Worm (Caenorhabditis elegans): ENCODE measurements around the gene K07E8.7.
A peak's percentile ranks its signal among the peaks of the same experiment; 100 is the strongest.

The K07E8.7 gene

ce11 chrII:633984-634383 is 16.2 kb downstream of the K07E8.7 start, which contains the start of gene T04B8.1:
T04B8.1 (plus strand) TSS chrII:634284.
- no peak for TF ChIP-seq elt-2 (tag; optimal IDR thresholded peaks at IDR 0.05)
- no peak for TF ChIP-seq pqm-1 (tag; optimal IDR thresholded peaks at IDR 0.05)
- no peak for TF ChIP-seq mml-1 (tag; optimal IDR thresholded peaks at IDR 0.05)
- TF ChIP-seq lin-15B (tag; optimal IDR thresholded peaks at IDR 0.05): no peak
- TF ChIP-seq mdl-1 (tag; optimal IDR thresholded peaks at IDR 0.05): no peak
- no peak for TF ChIP-seq nhr-25 (tag; optimal IDR thresholded peaks at IDR 0.05)
- TF ChIP-seq lin-39 (tag; optimal IDR thresholded peaks at IDR 0.05): no peak
- no peak for TF ChIP-seq aly-2 (tag; optimal IDR thresholded peaks at IDR 0.05)
- TF ChIP-seq ceh-28 (tag; optimal IDR thresholded peaks at IDR 0.05): no peak
- no peak for TF ChIP-seq daf-12 (tag; optimal IDR thresholded peaks at IDR 0.05)
- no peak for TF ChIP-seq egl-27 (tag; optimal IDR thresholded peaks at IDR 0.05)
- no peak for TF ChIP-seq zag-1 (tag; optimal IDR thresholded peaks at IDR 0.05)
- TF ChIP-seq skn-1 (tag; optimal IDR thresholded peaks at IDR 0.05): no peak

ce11 chrII:627913-628312 is 22.3 kb downstream of the K07E8.7 start:
- no peak for TF ChIP-seq ceh-82 (tag; optimal IDR thresholded peaks at IDR 0.05)
- TF ChIP-seq elt-1 (tag; optimal IDR thresholded peaks at IDR 0.05): no peak
- no peak for TF ChIP-seq egl-5 (tag; optimal IDR thresholded peaks at IDR 0.05)
- TF ChIP-seq hmg-11 (tag; optimal IDR thresholded peaks at IDR 0.05): no peak
- no peak for TF ChIP-seq elt-2 (tag; optimal IDR thresholded peaks at IDR 0.05)

ce11 chrII:627205-627604 is 23.0 kb downstream of the K07E8.7 start, which contains the start of gene arrd-1:
arrd-1 (plus strand) TSS chrII:627505.
- TF ChIP-seq ceh-82 (tag; optimal IDR thresholded peaks at IDR 0.05) (no peak), mdl-1 (tag; optimal IDR thresholded peaks at IDR 0.05) (no peak), unc-62 (GFP tag; optimal IDR thresholded peaks at IDR 0.05) (no peak), zag-1 (tag; optimal IDR thresholded peaks at IDR 0.05) (no peak), egl-5 (tag; optimal IDR thresholded peaks at IDR 0.05) (no peak), nhr-76 (tag; optimal IDR thresholded peaks at IDR 0.05) (no peak), daf-12 (tag; optimal IDR thresholded peaks at IDR 0.05) (no peak), elt-3 (tag; optimal IDR thresholded peaks at IDR 0.05) (no peak), jun-1 (tag; optimal IDR thresholded peaks at IDR 0.05) (no peak), elt-2 (tag; optimal IDR thresholded peaks at IDR 0.05) (no peak)

- TF ChIP-seq lsy-12 (tag; optimal IDR thresholded peaks at IDR 0.05) (no peak), elt-1 (tag; optimal IDR thresholded peaks at IDR 0.05) (no peak), nhr-67 (tag; optimal IDR thresholded peaks at IDR 0.05) (no peak), nhr-25 (tag; optimal IDR thresholded peaks at IDR 0.05) (peak; percentile 48), unc-62 (GFP tag; optimal IDR thresholded peaks at IDR 0.05) (no peak), ztf-11 (tag; optimal IDR thresholded peaks at IDR 0.05) (no peak), nhr-11 (tag; optimal IDR thresholded peaks at IDR 0.05) (no peak), jun-1 (tag; optimal IDR thresholded peaks at IDR 0.05) (peak; percentile 8), zag-1 (tag; optimal IDR thresholded peaks at IDR 0.05) (no peak), egl-5 (tag; optimal IDR thresholded peaks at IDR 0.05) (no peak), mdl-1 (tag; optimal IDR thresholded peaks at IDR 0.05) (no peak), nhr-43 (tag; optimal IDR thresholded peaks at IDR 0.05; ENCODE audit: poor library complexity, severe bottlenecking) (no peak), fkh-2 (tag; optimal IDR thresholded peaks at IDR 0.05) (no peak), ceh-28 (tag; optimal IDR thresholded peaks at IDR 0.05) (no peak), elt-3 (tag; optimal IDR thresholded peaks at IDR 0.05) (no peak), nhr-12 (tag; optimal IDR thresholded peaks at IDR 0.05) (no peak), nhr-28 (tag; optimal IDR thresholded peaks at IDR 0.05) (no peak), nhr-76 (tag; optimal IDR thresholded peaks at IDR 0.05) (no peak), lin-15B (tag; optimal IDR thresholded peaks at IDR 0.05) (no peak), ztf-4 (tag; optimal IDR thresholded peaks at IDR 0.05) (no peak), nhr-237 (tag; optimal IDR thresholded peaks at IDR 0.05) (no peak), unc-39 (tag; optimal IDR thresholded peaks at IDR 0.05) (no peak), mml-1 (tag; optimal IDR thresholded peaks at IDR 0.05) (no peak), lin-39 (tag; optimal IDR thresholded peaks at IDR 0.05) (peak; percentile 41), ZK546.5 (tag; optimal IDR thresholded peaks at IDR 0.05) (no peak), nhr-77 (tag; optimal IDR thresholded peaks at IDR 0.05) (no peak), tbx-2 (tag; optimal IDR thresholded peaks at IDR 0.05) (no peak), ceh-82 (tag; optimal IDR thresholded peaks at IDR 0.05) (no peak), fos-1 (tag; optimal IDR thresholded peaks at IDR 0.05) (no peak), ceh-9 (tag; optimal IDR thresholded peaks at IDR 0.05) (no peak), R02D3.7 (tag; optimal IDR thresholded peaks at IDR 0.05) (no peak), eor-1 (tag; optimal IDR thresholded peaks at IDR 0.05) (no peak), nfya-1 (tag; optimal IDR thresholded peaks at IDR 0.05; ENCODE audit: insufficient read depth) (peak; percentile 33), ama-1 (optimal IDR thresholded peaks at IDR 0.05) (no peak), pha-4 (tag; optimal IDR thresholded peaks at IDR 0.05) (peak; percentile 65), ceh-16 (tag; optimal IDR thresholded peaks at IDR 0.05) (no peak), snpc-4 (tag; optimal IDR thresholded peaks at IDR 0.05) (no peak), aly-2 (tag; optimal IDR thresholded peaks at IDR 0.05) (no peak), hmg-11 (tag; optimal IDR thresholded peaks at IDR 0.05) (peak; percentile 86), skn-1 (tag; optimal IDR thresholded peaks at IDR 0.05) (no peak), pqm-1 (tag; optimal IDR thresholded peaks at IDR 0.05) (no peak), nhr-23 (tag; optimal IDR thresholded peaks at IDR 0.05) (peak; percentile 72), daf-12 (tag; optimal IDR thresholded peaks at IDR 0.05) (no peak), elt-2 (tag; optimal IDR thresholded peaks at IDR 0.05) (no peak)
Measured at ce11 chrII:625926-626325, 24.2 kb downstream of the K07E8.7 start.
